Fruit fly (Drosophila melanogaster) whole organism, embryonic: ENCODE measurements around the gene Qsox2.
A peak's percentile ranks its signal among the peaks of the same experiment; 100 is the strongest.

Source experiments
- Bgb ChIP-seq: fragments of 200-800 bp; sonication (Bioruptor generic); IDR thresholded peaks from 2 replicates; pipeline ENCODE4 v1.3.6; 2022; ENCODE audit warnings: missing biosample characterization, missing genetic modification characterization; ENCODE audit not compliant: partially characterized antibody
- CG10267 ChIP-seq: fragments of 200-800 bp; sonication (Bioruptor generic); optimal IDR thresholded peaks from 2 replicates; lab custom pipeline; 2018; ENCODE audit warnings: missing biosample characterization, mild to moderate bottlenecking, missing genetic modification characterization, moderate library complexity
- CG10979 ChIP-seq: fragments of 200-800 bp; sonication (Bioruptor generic); optimal IDR thresholded peaks from 2 replicates; lab custom pipeline; 2018; ENCODE audit warnings: missing biosample characterization, mild to moderate bottlenecking, missing genetic modification characterization, moderate library complexity
- CG12391 ChIP-seq: fragments of 200-800 bp; sonication (Bioruptor generic); optimal IDR thresholded peaks from 3 replicates; lab custom pipeline; 2018; ENCODE audit warnings: missing biosample characterization, mild to moderate bottlenecking, missing genetic modification characterization, moderate library complexity
- CG14860 ChIP-seq: fragments of 200-800 bp; sonication (Bioruptor generic); IDR thresholded peaks from 3 replicates; pipeline ENCODE4 v1.3.6; 2022; ENCODE audit warnings: missing biosample characterization, missing genetic modification characterization; ENCODE audit not compliant: partially characterized antibody
- CG1647 ChIP-seq: fragments of 200-800 bp; sonication (Bioruptor generic); optimal IDR thresholded peaks from 3 replicates; lab custom pipeline; 2016; ENCODE audit warnings: missing biosample characterization, missing genetic modification characterization
- CG17612 ChIP-seq: fragments of 200-800 bp; sonication (Bioruptor generic); IDR thresholded peaks from 2 replicates; pipeline ENCODE4 v1.3.6; 2022; ENCODE audit warnings: missing biosample characterization, missing genetic modification characterization
- CG17829 ChIP-seq: fragments of 200-800 bp; optimal IDR thresholded peaks from 2 replicates; lab custom pipeline; 2019; ENCODE audit warnings: missing biosample characterization, mild to moderate bottlenecking, missing genetic modification characterization, moderate library complexity
- CG2116 ChIP-seq: fragments of 200-800 bp; sonication (Bioruptor generic); optimal IDR thresholded peaks from 3 replicates; lab custom pipeline; 2018; ENCODE audit warnings: missing biosample characterization, mild to moderate bottlenecking, missing genetic modification characterization
- CG2889 ChIP-seq: fragments of 200-800 bp; sonication (Bioruptor generic); IDR thresholded peaks from 3 replicates; pipeline ENCODE4 v1.3.6; 2022; ENCODE audit warnings: missing biosample characterization, missing genetic modification characterization
- CG34224 ChIP-seq: fragments of 200-800 bp; sonication (Bioruptor generic); IDR thresholded peaks from 3 replicates; pipeline ENCODE4 v1.3.6; 2022; ENCODE audit warnings: missing biosample characterization, missing genetic modification characterization; ENCODE audit not compliant: partially characterized antibody
- CG4617 ChIP-seq: fragments of 200-800 bp; sonication (Bioruptor generic); optimal IDR thresholded peaks from 3 replicates; lab custom pipeline; 2016; ENCODE audit warnings: missing biosample characterization, missing genetic modification characterization, borderline replicate concordance
- CG6791 ChIP-seq: fragments of 200-800 bp; sonication (Bioruptor generic); IDR thresholded peaks from 3 replicates; pipeline ENCODE4 v1.3.6; 2022; ENCODE audit warnings: missing biosample characterization, missing genetic modification characterization; ENCODE audit not compliant: partially characterized antibody
- CG7963 ChIP-seq: fragments of 200-800 bp; sonication (Bioruptor generic); IDR thresholded peaks from 3 replicates; pipeline ENCODE4 v1.3.6; 2022; ENCODE audit warnings: missing biosample characterization, missing genetic modification characterization; ENCODE audit not compliant: partially characterized antibody
- CG8765 ChIP-seq: fragments of 200-800 bp; sonication (Bioruptor generic); IDR thresholded peaks from 2 replicates; pipeline ENCODE4 v1.3.6; 2022; ENCODE audit warnings: missing biosample characterization, missing genetic modification characterization
- CG9797 ChIP-seq: fragments of 200-800 bp; sonication (Bioruptor generic); optimal IDR thresholded peaks from 3 replicates; lab custom pipeline; 2018; ENCODE audit warnings: missing biosample characterization, mild to moderate bottlenecking, missing genetic modification characterization
- Dll ChIP-seq: fragments of 200-800 bp; sonication (Bioruptor generic); IDR thresholded peaks from 4 replicates; pipeline ENCODE4 v1.3.6; 2022; ENCODE audit warnings: missing biosample characterization, missing genetic modification characterization; ENCODE audit not compliant: partially characterized antibody
- Dp ChIP-seq: fragments of 200-800 bp; sonication (Bioruptor generic); optimal IDR thresholded peaks from 2 replicates; lab custom pipeline; 2018; ENCODE audit warnings: missing biosample characterization, mild to moderate bottlenecking, missing genetic modification characterization, moderate library complexity
- E2f2 ChIP-seq: fragments of 200-800 bp; sonication (Bioruptor generic); IDR thresholded peaks from 2 replicates; pipeline ENCODE4 v1.3.6; 2022; ENCODE audit warnings: missing biosample characterization, missing genetic modification characterization
- Fer1 ChIP-seq: fragments of 200-800 bp; sonication (Bioruptor generic); optimal IDR thresholded peaks from 2 replicates; lab custom pipeline; 2017; ENCODE audit warnings: missing biosample characterization, mild to moderate bottlenecking, missing genetic modification characterization
- HLH4C ChIP-seq: fragments of 200-800 bp; sonication (Bioruptor generic); IDR thresholded peaks from 3 replicates; pipeline ENCODE4 v1.3.6; 2022; ENCODE audit warnings: missing biosample characterization, missing genetic modification characterization; ENCODE audit not compliant: partially characterized antibody
- Lim3 ChIP-seq: fragments of 200-800 bp; sonication (Bioruptor generic); IDR thresholded peaks from 2 replicates; pipeline ENCODE4 v1.3.6; 2022; ENCODE audit warnings: missing biosample characterization, missing genetic modification characterization
- Opbp ChIP-seq: fragments of 200-800 bp; sonication (Bioruptor generic); IDR thresholded peaks from 3 replicates; pipeline ENCODE4 v1.3.6; 2022; ENCODE audit warnings: missing biosample characterization, missing genetic modification characterization; ENCODE audit not compliant: partially characterized antibody
- Sry-δ ChIP-seq: fragments of 200-800 bp; sonication (Bioruptor generic); optimal IDR thresholded peaks from 2 replicates; lab custom pipeline; 2016; ENCODE audit warnings: missing biosample characterization, missing genetic modification characterization
- Trl ChIP-seq, 3 experiments: fragments of >200 bp in 2 of 3; fragments of 200-800 bp in 1 of 3; sonication (Bioruptor generic) in 1 of 3; optimal IDR thresholded peaks; 2 replicates in 1 of 3; 3 replicates in 2 of 3; lab custom pipeline; 2016 to 2017; ENCODE audit warnings: missing biosample characterization in 1 of 3, missing genetic modification characterization in 1 of 3
- bab2 ChIP-seq: fragments of 200-800 bp; sonication (Bioruptor generic); optimal IDR thresholded peaks from 2 replicates; lab custom pipeline; 2016; ENCODE audit warnings: missing biosample characterization, missing genetic modification characterization
- chinmo ChIP-seq: fragments of 200-800 bp; sonication (Bioruptor generic); IDR thresholded peaks from 4 replicates; pipeline ENCODE4 v1.3.6; 2022; ENCODE audit warnings: missing biosample characterization, missing genetic modification characterization; ENCODE audit not compliant: partially characterized antibody
- crp ChIP-seq, 2 experiments: fragments of 200-800 bp; sonication (Bioruptor generic); optimal IDR thresholded peaks; 2 replicates in 1 of 2; 3 replicates in 1 of 2; lab custom pipeline; 2017; ENCODE audit warnings: missing biosample characterization in 2 of 2, missing genetic modification characterization in 2 of 2, mild to moderate bottlenecking in 1 of 2, moderate library complexity in 1 of 2
- hb ChIP-seq: fragments of 200-800 bp; sonication (Bioruptor generic); IDR thresholded peaks from 3 replicates; pipeline ENCODE4 v1.3.6; 2022; ENCODE audit warnings: missing biosample characterization, missing genetic modification characterization; ENCODE audit not compliant: partially characterized antibody
- her ChIP-seq: fragments of 200-800 bp; sonication (Bioruptor generic); optimal IDR thresholded peaks from 2 replicates; lab custom pipeline; 2016; ENCODE audit warnings: missing biosample characterization, missing genetic modification characterization
- inv ChIP-seq: fragments of 200-800 bp; sonication (Bioruptor generic); IDR thresholded peaks from 2 replicates; pipeline ENCODE4 v1.3.6; 2022; ENCODE audit warnings: missing biosample characterization, missing genetic modification characterization; ENCODE audit not compliant: partially characterized antibody
- luna ChIP-seq: fragments of 200-800 bp; sonication (Bioruptor generic); optimal IDR thresholded peaks from 2 replicates; lab custom pipeline; 2016; ENCODE audit warnings: missing biosample characterization, missing genetic modification characterization
- mld ChIP-seq: fragments of 200-800 bp; sonication (Bioruptor generic); IDR thresholded peaks from 3 replicates; pipeline ENCODE4 v1.3.6; 2022; ENCODE audit warnings: missing biosample characterization, missing genetic modification characterization; ENCODE audit not compliant: partially characterized antibody
- pzg ChIP-seq: fragments of 200-800 bp; sonication (Bioruptor generic); optimal IDR thresholded peaks from 3 replicates; lab custom pipeline; 2018; ENCODE audit warnings: missing biosample characterization, mild to moderate bottlenecking, missing genetic modification characterization, moderate library complexity
- ssp ChIP-seq: fragments of 200-800 bp; sonication (Bioruptor generic); IDR thresholded peaks from 2 replicates; pipeline ENCODE4 v1.3.6; 2022; ENCODE audit warnings: missing biosample characterization, missing genetic modification characterization
- stwl ChIP-seq: fragments of 200-800 bp; sonication (Bioruptor generic); optimal IDR thresholded peaks from 3 replicates; lab custom pipeline; 2018; ENCODE audit warnings: missing biosample characterization, mild to moderate bottlenecking, missing genetic modification characterization, moderate library complexity
- tna ChIP-seq: fragments of 200-800 bp; sonication (Bioruptor generic); IDR thresholded peaks from 2 replicates; pipeline ENCODE4 v1.3.6; 2022; ENCODE audit warnings: missing biosample characterization, missing genetic modification characterization; ENCODE audit not compliant: partially characterized antibody

Qsox2 gene

DNA sequence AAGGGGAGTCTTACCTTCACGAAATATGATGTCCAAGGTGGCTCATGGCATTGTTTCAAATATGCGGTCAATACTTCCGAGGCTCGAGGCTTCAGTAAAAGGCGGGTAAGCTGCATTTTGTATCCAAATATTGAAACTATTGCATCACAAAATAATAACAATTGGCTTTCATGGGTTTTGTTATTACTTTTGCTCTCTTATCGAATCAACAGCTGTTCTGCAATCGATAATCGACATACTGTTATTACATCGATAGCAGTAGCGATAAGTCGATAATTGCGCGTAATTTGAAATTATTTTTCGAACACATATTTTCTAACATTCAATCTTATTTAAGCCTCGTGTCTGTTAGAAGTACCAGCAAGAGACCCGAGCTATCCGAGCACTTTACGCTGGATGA is 35.1 kb upstream of the Qsox2 start, which contains the start of gene CG34148 (continued):
- TF ChIP-seq bab2 (GFP tag; lab: Kevin White, UChicago) (no peak), CG17829 (tag; lab: Kevin White, UChicago) (no peak), Dp (GFP tag; lab: Kevin White, UChicago) (peak; percentile 89), Trl (optimal IDR thresholded peaks at IDR 0.05; lab: Kevin White, UChicago) (no peak), Trl (GFP tag; optimal IDR thresholded peaks at IDR 0.05; lab: Kevin White, UChicago) (no peak), Dll (GFP tag; lab: Robert Waterston, UW) (peak; percentile 82), CG10979 (tag; lab: Kevin White, UChicago) (no peak), Bgb (GFP tag; lab: Robert Waterston, UW) (peak; percentile 71), CG4617 (GFP tag; lab: Kevin White, UChicago) (peak; percentile 37), tna (GFP tag; lab: Robert Waterston, UW) (peak; percentile 90), stwl (tag; lab: Kevin White, UChicago) (peak; percentile 53), Sry-δ (GFP tag; lab: Kevin White, UChicago) (peak; percentile 28), hb (GFP tag; lab: Robert Waterston, UW) (peak; percentile 63; the same call in 1 of the 3 replicates), HLH4C (GFP tag; lab: Robert Waterston, UW) (peak; percentile 87), pzg (GFP tag; lab: Kevin White, UChicago) (peak; percentile 32), Opbp (peak; percentile 68; the same call in 2 of the 3 replicates), mld (peak; percentile 67; the same call in 2 of the 3 replicates), ssp (GFP tag; lab: Robert Waterston, UW) (no peak), CG6791 (peak; percentile 83), chinmo (GFP tag; lab: Robert Waterston, UW) (0 out of 4 replicates have a peak, but pooled peaks have one; percentile 81), CG8765 (GFP tag; lab: Robert Waterston, UW) (no peak), CG34224 (GFP tag; lab: Robert Waterston, UW) (peak; percentile 90), CG7963 (GFP tag; lab: Robert Waterston, UW) (peak; percentile 73), CG9797 (GFP tag; lab: Kevin White, UChicago) (no peak), inv (peak; percentile 36; the same call in 1 of the 2 replicates), CG2116 (GFP tag; lab: Kevin White, UChicago) (peak; percentile 74), Fer1 (GFP tag; lab: Kevin White, UChicago) (no peak), crp (GFP tag; optimal IDR thresholded peaks at IDR 0.05; lab: Kevin White, UChicago) (peak; percentile 45 to 90), CG10267 (tag; lab: Kevin White, UChicago) (peak; percentile 34), CG14860 (peak; percentile 72; the same call in 2 of the 3 replicates), CG2889 (no peak), CG1647 (no peak), CG17612 (GFP tag; lab: Robert Waterston, UW) (no peak), E2f2 (peak; percentile 92), CG12391 (tag; lab: Kevin White, UChicago) (no peak)

DNA sequence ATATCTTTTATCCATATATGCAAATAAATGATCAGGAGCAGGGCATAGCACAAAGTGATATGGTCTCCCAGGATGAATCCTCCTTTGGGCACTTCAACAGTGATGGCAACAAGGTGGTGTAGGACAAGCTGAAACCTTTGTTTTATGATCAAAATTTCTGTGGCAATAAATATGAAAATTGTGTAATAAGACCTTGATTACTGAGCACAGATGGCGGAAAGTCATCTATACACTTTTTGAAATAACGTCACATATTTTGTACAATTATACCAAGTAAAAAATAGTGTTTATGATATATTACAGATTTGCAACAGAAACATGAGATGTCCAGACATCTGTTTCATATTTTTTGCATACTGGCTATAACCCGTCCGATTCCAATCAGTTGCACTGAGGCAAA is 33.0 kb upstream of the Qsox2 start, which contains the start of gene CG31465:
TSS of gene CG31465 (plus strand) at position 301 of the 400 bp plus-strand sequence.
- TF ChIP-seq Sry-δ (GFP tag; lab: Kevin White, UChicago) (no peak), her (GFP tag; lab: Kevin White, UChicago) (no peak), Lim3 (GFP tag; lab: Robert Waterston, UW) (no peak), luna (GFP tag; lab: Kevin White, UChicago) (no peak)
